Fruit fly (Drosophila melanogaster): ENCODE data around the gene CG11322.

dm6 chr2L:6783395-6783794 is 24.0 kb upstream of the CG11322 start:
- TF ChIP-seq Dll (optimal IDR thresholded peaks at IDR 0.05) = no peak
- no peak for TF ChIP-seq CG8478 (optimal IDR thresholded peaks at IDR 0.05)
- TF ChIP-seq psq (optimal IDR thresholded peaks at IDR 0.05) = no peak
- no peak for TF ChIP-seq pan (optimal IDR thresholded peaks at IDR 0.05)
- no peak for TF ChIP-seq usp (GFP tag; optimal IDR thresholded peaks at IDR 0.05)
- TF ChIP-seq EcR (GFP tag; optimal IDR thresholded peaks at IDR 0.05) = no peak
